Worm (Caenorhabditis elegans) whole organism, L2 larva: ENCODE measurements around the gene ugt-59.

ENCODE experiments used
- C34F6.9 ChIP-seq: fragments of 150-350 bp; optimal IDR thresholded peaks from 2 replicates; lab custom pipeline; 2014; ENCODE audit warnings: missing biosample characterization, missing genetic modification characterization
- F13H6.1 ChIP-seq: sonication (generic microtip); optimal IDR thresholded peaks from 2 replicates; lab custom pipeline; 2016; ENCODE audit warnings: missing genetic modification characterization, missing compliant biosample characterization
- R02D3.7 ChIP-seq: fragments of 150-350 bp; optimal IDR thresholded peaks from 2 replicates; lab custom pipeline; 2014; ENCODE audit warnings: missing biosample characterization, missing genetic modification characterization
- Y55F3AM.14 ChIP-seq: fragments of 200-800 bp; sonication (Bioruptor generic); optimal IDR thresholded peaks from 2 replicates; lab custom pipeline; 2018; ENCODE audit warnings: mild to moderate bottlenecking, missing genetic modification characterization, missing compliant biosample characterization
- ZK546.5 ChIP-seq: sonication (generic microtip); optimal IDR thresholded peaks from 2 replicates; lab custom pipeline; 2017; ENCODE audit warnings: missing biosample characterization, missing genetic modification characterization
- alr-1 ChIP-seq: fragments of 150-350 bp; optimal IDR thresholded peaks from 2 replicates; lab custom pipeline; 2014; ENCODE audit warnings: missing biosample characterization, missing genetic modification characterization
- aly-2 ChIP-seq: fragments of 150-350 bp; optimal IDR thresholded peaks from 2 replicates; lab custom pipeline; 2014; ENCODE audit warnings: missing biosample characterization, missing genetic modification characterization
- ama-1 ChIP-seq: fragments of 150-350 bp; optimal IDR thresholded peaks from 2 replicates; lab custom pipeline; 2018; ENCODE audit warnings: inconsistent platforms
- blmp-1 ChIP-seq: sonication (generic microtip); optimal IDR thresholded peaks from 2 replicates; lab custom pipeline; 2017; ENCODE audit warnings: missing genetic modification characterization, mild to moderate bottlenecking, missing compliant biosample characterization, antibody characterized with exemption, moderate library complexity; ENCODE audit not compliant: insufficient read depth
- ceh-16 ChIP-seq: fragments of 150-350 bp; optimal IDR thresholded peaks from 2 replicates; lab custom pipeline; 2014; ENCODE audit warnings: missing biosample characterization, missing genetic modification characterization
- ceh-82 ChIP-seq: fragments of 150-350 bp; optimal IDR thresholded peaks from 2 replicates; lab custom pipeline; 2014; ENCODE audit warnings: missing biosample characterization, missing genetic modification characterization
- crh-2 ChIP-seq: sonication (generic microtip); optimal IDR thresholded peaks from 2 replicates; lab custom pipeline; 2017; ENCODE audit warnings: missing biosample characterization, missing genetic modification characterization
- dmd-4 ChIP-seq: sonication (generic microtip); optimal IDR thresholded peaks from 2 replicates; lab custom pipeline; 2017; ENCODE audit warnings: missing biosample characterization, missing genetic modification characterization
- egl-27 ChIP-seq: sonication (generic microtip); optimal IDR thresholded peaks from 3 replicates; lab custom pipeline; 2017; ENCODE audit warnings: missing biosample characterization, missing genetic modification reagents, missing genetic modification characterization
- elt-1 ChIP-seq: fragments of 150-350 bp; optimal IDR thresholded peaks from 2 replicates; lab custom pipeline; 2014; ENCODE audit warnings: missing biosample characterization, missing genetic modification characterization
- elt-3 ChIP-seq: sonication (generic microtip); optimal IDR thresholded peaks from 2 replicates; lab custom pipeline; 2017; ENCODE audit warnings: missing biosample characterization, missing genetic modification characterization
- fos-1 ChIP-seq: fragments of 150-350 bp; optimal IDR thresholded peaks from 2 replicates; lab custom pipeline; 2014; ENCODE audit warnings: missing biosample characterization, missing genetic modification characterization
- gmeb-1 ChIP-seq: fragments of 150-350 bp; optimal IDR thresholded peaks from 2 replicates; lab custom pipeline; 2014; ENCODE audit warnings: missing biosample characterization, missing genetic modification characterization
- lin-11 ChIP-seq: fragments of 150-350 bp; sonication (generic microtip); optimal IDR thresholded peaks from 2 replicates; lab custom pipeline; 2014; ENCODE audit warnings: missing biosample characterization, missing genetic modification characterization, inconsistent platforms, mixed read lengths
- lin-13 ChIP-seq: fragments of 150-350 bp; optimal IDR thresholded peaks from 2 replicates; lab custom pipeline; 2014; ENCODE audit warnings: missing biosample characterization, missing genetic modification reagents, missing genetic modification characterization
- lin-39 ChIP-seq: fragments of 150-350 bp; optimal IDR thresholded peaks from 2 replicates; lab custom pipeline; 2014; ENCODE audit warnings: missing biosample characterization, missing genetic modification reagents, missing genetic modification characterization
- lsy-2 ChIP-seq, 2 experiments: fragments of 150-350 bp in 1 of 2; sonication (generic microtip) in 1 of 2; optimal IDR thresholded peaks; 2 replicates each; lab custom pipeline; 2014 to 2017; ENCODE audit warnings: missing biosample characterization in 2 of 2, missing genetic modification characterization in 2 of 2
- mab-5 ChIP-seq: fragments of 150-350 bp; optimal IDR thresholded peaks from 2 replicates; lab custom pipeline; 2014; ENCODE audit warnings: missing biosample characterization, missing genetic modification characterization
- mbf-1 ChIP-seq: sonication (generic microtip); optimal IDR thresholded peaks from 2 replicates; lab custom pipeline; 2017; ENCODE audit warnings: missing biosample characterization, missing genetic modification characterization
- mdl-1 ChIP-seq, 2 experiments: fragments of 150-350 bp in 1 of 2; sonication (generic microtip) in 1 of 2; optimal IDR thresholded peaks; 2 replicates each; lab custom pipeline; 2017; ENCODE audit warnings: missing biosample characterization in 2 of 2, missing genetic modification characterization in 2 of 2
- nhr-10 ChIP-seq: sonication (generic microtip); optimal IDR thresholded peaks from 2 replicates; lab custom pipeline; 2017; ENCODE audit warnings: missing biosample characterization, missing genetic modification characterization
- nhr-11 ChIP-seq: fragments of 150-350 bp; optimal IDR thresholded peaks from 2 replicates; lab custom pipeline; 2014; ENCODE audit warnings: missing biosample characterization, missing genetic modification characterization
- nhr-12 ChIP-seq: fragments of 150-350 bp; optimal IDR thresholded peaks from 2 replicates; lab custom pipeline; 2014; ENCODE audit warnings: missing biosample characterization, missing genetic modification characterization
- nhr-129 ChIP-seq: fragments of 150-350 bp; optimal IDR thresholded peaks from 2 replicates; lab custom pipeline; 2014; ENCODE audit warnings: missing biosample characterization, missing genetic modification characterization
- nhr-21 ChIP-seq: fragments of 150-350 bp; optimal IDR thresholded peaks from 2 replicates; lab custom pipeline; 2014; ENCODE audit warnings: missing biosample characterization, missing genetic modification characterization
- nhr-23 ChIP-seq: fragments of 150-350 bp; optimal IDR thresholded peaks from 2 replicates; lab custom pipeline; 2014; ENCODE audit warnings: missing biosample characterization, missing genetic modification reagents, missing genetic modification characterization
- nhr-237 ChIP-seq: fragments of 150-350 bp; optimal IDR thresholded peaks from 2 replicates; lab custom pipeline; 2014; ENCODE audit warnings: missing biosample characterization, missing genetic modification characterization
- nhr-25 ChIP-seq: fragments of 150-350 bp; sonication (generic microtip); optimal IDR thresholded peaks from 3 replicates; lab custom pipeline; 2014; ENCODE audit warnings: missing biosample characterization, missing genetic modification characterization
- nhr-6 ChIP-seq: fragments of 150-350 bp; optimal IDR thresholded peaks from 2 replicates; lab custom pipeline; 2014; ENCODE audit warnings: missing biosample characterization, missing genetic modification characterization
- nhr-77 ChIP-seq: fragments of 150-350 bp; optimal IDR thresholded peaks from 2 replicates; lab custom pipeline; 2014; ENCODE audit warnings: missing biosample characterization, missing genetic modification characterization
- peb-1 ChIP-seq: fragments of 150-350 bp; optimal IDR thresholded peaks from 2 replicates; lab custom pipeline; 2014; ENCODE audit warnings: missing biosample characterization, missing genetic modification characterization
- sem-4 ChIP-seq: fragments of 150-350 bp; optimal IDR thresholded peaks from 2 replicates; lab custom pipeline; 2014; ENCODE audit warnings: missing biosample characterization, missing genetic modification reagents, missing genetic modification characterization
- skn-1 ChIP-seq: sonication (generic microtip); optimal IDR thresholded peaks from 2 replicates; lab custom pipeline; 2017; ENCODE audit warnings: missing biosample characterization, missing genetic modification characterization
- sma-3 ChIP-seq: sonication (generic microtip); optimal IDR thresholded peaks from 2 replicates; lab custom pipeline; 2016; ENCODE audit warnings: missing genetic modification reagents, missing genetic modification characterization, missing compliant biosample characterization
- sma-9 ChIP-seq, 2 experiments: fragments of 150-350 bp in 1 of 2; sonication (generic microtip) in 1 of 2; optimal IDR thresholded peaks; 2 replicates each; lab custom pipeline; 2014 to 2016; ENCODE audit warnings: missing genetic modification characterization in 2 of 2, mild to moderate bottlenecking in 1 of 2, missing biosample characterization in 1 of 2, missing compliant biosample characterization in 1 of 2, missing genetic modification reagents in 1 of 2, moderate library complexity in 1 of 2
- snpc-4 ChIP-seq: fragments of 150-350 bp; optimal IDR thresholded peaks from 2 replicates; lab custom pipeline; 2014; ENCODE audit warnings: missing biosample characterization, missing genetic modification characterization
- unc-39 ChIP-seq: fragments of 150-350 bp; optimal IDR thresholded peaks from 2 replicates; lab custom pipeline; 2014; ENCODE audit warnings: missing biosample characterization, missing genetic modification characterization
- unc-55 ChIP-seq: fragments of 150-350 bp; sonication (generic microtip); optimal IDR thresholded peaks from 3 replicates; lab custom pipeline; 2014; ENCODE audit warnings: missing biosample characterization, missing genetic modification reagents, missing genetic modification characterization
- unc-62 ChIP-seq: fragments of 150-350 bp; optimal IDR thresholded peaks from 2 replicates; lab custom pipeline; 2014; ENCODE audit warnings: missing biosample characterization, missing genetic modification reagents, missing genetic modification characterization
- zag-1 ChIP-seq: fragments of 150-350 bp; optimal IDR thresholded peaks from 2 replicates; lab custom pipeline; 2014; ENCODE audit warnings: missing biosample characterization, missing genetic modification characterization
- ztf-1 ChIP-seq: fragments of 200-800 bp; sonication (Bioruptor generic); conservative IDR thresholded peaks from 2 replicates; pipeline ENCODE4 v1.3.6; 2022; ENCODE audit warnings: missing genetic modification characterization, missing compliant biosample characterization
- ztf-11 ChIP-seq: sonication (generic microtip); optimal IDR thresholded peaks from 2 replicates; lab custom pipeline; 2017; ENCODE audit warnings: missing biosample characterization, missing genetic modification characterization
- ztf-4 ChIP-seq: fragments of 150-350 bp; optimal IDR thresholded peaks from 2 replicates; lab custom pipeline; 2014; ENCODE audit warnings: missing biosample characterization, missing genetic modification characterization

ugt-59 gene

DNA sequence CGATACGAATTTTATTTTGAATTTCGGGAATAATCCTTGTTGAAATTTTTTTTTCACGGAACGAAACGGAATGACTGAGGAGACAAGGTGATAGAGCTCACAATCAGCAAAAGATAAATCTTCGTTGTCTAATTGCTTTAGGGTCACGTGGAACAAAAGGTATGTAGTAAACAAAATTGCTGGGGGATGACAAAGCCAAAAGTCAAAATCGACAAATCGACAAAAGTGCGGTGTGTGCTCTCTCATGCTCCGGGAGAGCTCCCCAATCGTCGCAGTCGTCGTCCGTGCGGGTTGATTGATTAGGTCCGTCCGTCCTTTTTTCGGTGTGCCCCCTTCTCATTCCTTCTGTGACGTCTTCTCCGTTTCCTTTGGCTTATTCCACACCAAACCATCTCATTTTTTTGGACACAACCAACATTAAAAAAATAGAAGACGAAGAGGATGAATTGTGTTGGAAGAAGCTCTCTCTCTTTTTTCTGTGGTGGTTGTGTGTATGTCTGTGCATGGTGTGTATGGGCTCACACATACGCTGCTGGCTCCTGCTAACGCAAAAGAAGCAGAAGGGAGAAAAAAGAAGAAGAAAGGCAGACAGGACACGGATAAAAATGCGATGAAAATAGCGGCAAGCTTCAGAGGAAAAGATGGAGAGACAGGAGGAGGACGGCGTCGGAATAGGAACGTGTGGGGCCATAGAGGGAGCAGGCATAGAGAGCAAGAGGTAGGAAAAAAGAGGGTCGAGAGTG, 18.6 kb upstream of the ugt-59 start:
- TF ChIP-seq ZK546.5 (tag; lab: Kevin White, UChicago) (no peak), peb-1 (no peak), C34F6.9 (tag; lab: Kevin White, UChicago) (peak; percentile 40), unc-62 (GFP tag; lab: Kevin White, UChicago) (no peak), elt-3 (no peak), nhr-77 (tag; lab: Kevin White, UChicago) (no peak), lin-39 (tag; lab: Kevin White, UChicago) (no peak), egl-27 (tag; lab: Kevin White, UChicago) (no peak), ztf-1 (GFP tag; lab: Robert Waterston, UW) (no peak), elt-1 (tag; lab: Kevin White, UChicago) (no peak), zag-1 (no peak), sma-9 (GFP tag; optimal IDR thresholded peaks at IDR 0.05; lab: Kevin White, UChicago) (peak; percentile 28), sma-9 (tag; optimal IDR thresholded peaks at IDR 0.05; lab: Kevin White, UChicago) (no peak), nhr-25 (tag; lab: Kevin White, UChicago) (no peak), F13H6.1 (tag; lab: Kevin White, UChicago) (no peak), blmp-1 (no peak), alr-1 (tag; lab: Kevin White, UChicago) (no peak), snpc-4 (tag; lab: Kevin White, UChicago) (no peak), sma-3 (no peak), mab-5 (tag; lab: Kevin White, UChicago) (no peak), aly-2 (tag; lab: Kevin White, UChicago) (no peak), ceh-82 (no peak), dmd-4 (no peak), unc-39 (no peak), nhr-10 (tag; lab: Kevin White, UChicago) (no peak), nhr-6 (tag; lab: Kevin White, UChicago) (no peak), lin-13 (GFP tag; lab: Kevin White, UChicago) (no peak), ztf-11 (no peak), nhr-23 (tag; lab: Kevin White, UChicago) (no peak), R02D3.7 (tag; lab: Kevin White, UChicago) (no peak), gmeb-1 (tag; lab: Kevin White, UChicago) (no peak), ceh-16 (no peak), mbf-1 (tag; lab: Kevin White, UChicago) (no peak), nhr-237 (tag; lab: Kevin White, UChicago) (no peak), skn-1 (tag; lab: Kevin White, UChicago) (no peak), crh-2 (tag; lab: Kevin White, UChicago) (no peak), ama-1 (lab: Kevin White, UChicago) (no peak), fos-1 (tag; lab: Kevin White, UChicago) (no peak), lsy-2 (tag; optimal IDR thresholded peaks at IDR 0.05; lab: Kevin White, UChicago) (peak in 1 of 2 experiments; percentile 8), mdl-1 (tag; optimal IDR thresholded peaks at IDR 0.05; lab: Kevin White, UChicago) (peak in 1 of 2 experiments; percentile 36), nhr-12 (tag; lab: Kevin White, UChicago) (no peak), nhr-129 (tag; lab: Kevin White, UChicago) (peak; percentile 34), ztf-4 (tag; lab: Kevin White, UChicago) (no peak), Y55F3AM.14 (GFP tag; lab: Kevin White, UChicago) (peak; percentile 57), unc-55 (GFP tag; lab: Kevin White, UChicago) (no peak), nhr-11 (tag; lab: Kevin White, UChicago) (no peak), lin-11 (peak; percentile 23), nhr-21 (no peak), sem-4 (tag; lab: Kevin White, UChicago) (no peak)
